Fruit fly (Drosophila melanogaster) Kc167 (cell line): ENCODE measurements around the gene Dph1.

Experiments
- h ChIP-seq: fragments of >200 bp; optimal IDR thresholded peaks from 3 replicates; lab custom pipeline; 2018; ENCODE audit warnings: missing external identifiers
- insv ChIP-seq: fragments of >200 bp; optimal IDR thresholded peaks from 3 replicates; lab custom pipeline; 2018; ENCODE audit warnings: missing external identifiers

DNA sequence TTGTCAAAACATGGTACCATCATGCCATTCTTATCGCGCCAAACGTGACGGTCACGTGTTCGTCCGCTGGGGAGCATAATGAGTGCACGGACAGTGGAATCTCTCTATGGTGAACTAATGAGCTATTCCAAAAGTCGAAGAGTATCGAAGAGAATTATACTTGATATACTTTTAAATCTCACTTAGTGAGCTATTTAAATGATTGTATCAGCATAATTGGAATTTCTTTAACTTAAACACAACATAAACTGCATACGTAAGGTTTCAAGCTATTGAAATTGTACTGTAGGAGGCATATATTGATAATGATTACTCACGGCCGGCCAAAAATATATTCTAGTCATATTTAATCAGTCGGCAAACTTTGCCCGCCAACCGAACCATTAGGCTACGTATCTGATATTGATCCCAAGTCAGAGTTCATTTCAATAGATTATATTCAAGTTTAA is 24.8 kb upstream of the Dph1 start:
- TF ChIP-seq h (no peak), insv (lab: Kevin White, UChicago) (no peak)
